Fruit fly (Drosophila melanogaster) whole organism, embryonic: ENCODE measurements around the gene Ptx1.

Source experiments
- Aef1 ChIP-seq: fragments of 200-800 bp; sonication (Bioruptor generic); IDR thresholded peaks from 3 replicates; pipeline ENCODE4 v1.3.6; 2022; ENCODE audit warnings: missing biosample characterization, missing genetic modification characterization
- Asciz ChIP-seq: fragments of 200-800 bp; sonication (Bioruptor generic); optimal IDR thresholded peaks from 2 replicates; lab custom pipeline; 2017; ENCODE audit warnings: missing biosample characterization, mild to moderate bottlenecking, missing genetic modification characterization, missing genetic modification reagents
- CG11093 ChIP-seq: fragments of 200-800 bp; sonication (Bioruptor generic); IDR thresholded peaks from 3 replicates; pipeline ENCODE4 v1.3.6; 2022; ENCODE audit warnings: missing biosample characterization, missing genetic modification characterization
- CG12104 ChIP-seq: fragments of 200-800 bp; sonication (Bioruptor generic); optimal IDR thresholded peaks from 3 replicates; lab custom pipeline; 2016; ENCODE audit warnings: missing biosample characterization, missing genetic modification characterization
- CG12219 ChIP-seq: fragments of 200-800 bp; sonication (Bioruptor generic); optimal IDR thresholded peaks from 3 replicates; lab custom pipeline; 2018; ENCODE audit warnings: missing biosample characterization, mild to moderate bottlenecking, missing genetic modification characterization
- CG12299 ChIP-seq: fragments of 200-800 bp; sonication (Bioruptor generic); optimal IDR thresholded peaks from 2 replicates; lab custom pipeline; 2018; ENCODE audit warnings: missing biosample characterization, mild to moderate bottlenecking, missing genetic modification characterization
- CG13123 ChIP-seq: fragments of 200-800 bp; sonication (Bioruptor generic); optimal IDR thresholded peaks from 2 replicates; lab custom pipeline; 2016; ENCODE audit warnings: missing biosample characterization, missing genetic modification characterization
- CG13424 ChIP-seq: fragments of 200-800 bp; sonication (Bioruptor generic); optimal IDR thresholded peaks from 2 replicates; lab custom pipeline; 2019; ENCODE audit warnings: missing biosample characterization, mild to moderate bottlenecking, missing genetic modification characterization, moderate library complexity
- CG14014 ChIP-seq: fragments of 200-800 bp; sonication (Bioruptor generic); IDR thresholded peaks from 2 replicates; pipeline ENCODE4 v1.3.6; 2022; ENCODE audit warnings: missing biosample characterization, missing genetic modification characterization
- CG16813 ChIP-seq: fragments of 200-800 bp; sonication (Bioruptor generic); IDR thresholded peaks from 3 replicates; pipeline ENCODE4 v1.3.6; 2022; ENCODE audit warnings: missing biosample characterization, missing genetic modification characterization; ENCODE audit not compliant: partially characterized antibody
- CG1832 ChIP-seq: fragments of 200-800 bp; sonication (Bioruptor generic); optimal IDR thresholded peaks from 2 replicates; lab custom pipeline; 2017; ENCODE audit warnings: missing biosample characterization, mild to moderate bottlenecking, missing genetic modification characterization, inconsistent platforms
- CG2116 ChIP-seq: fragments of 200-800 bp; sonication (Bioruptor generic); optimal IDR thresholded peaks from 3 replicates; lab custom pipeline; 2018; ENCODE audit warnings: missing biosample characterization, mild to moderate bottlenecking, missing genetic modification characterization
- CG30020 ChIP-seq: fragments of 200-800 bp; optimal IDR thresholded peaks from 2 replicates; lab custom pipeline; 2019; ENCODE audit warnings: missing biosample characterization, mild to moderate bottlenecking, missing genetic modification characterization, moderate library complexity
- CG31388 ChIP-seq: fragments of 200-800 bp; sonication (Bioruptor generic); optimal IDR thresholded peaks from 2 replicates; lab custom pipeline; 2016; ENCODE audit warnings: missing biosample characterization, missing genetic modification characterization
- CG3281 ChIP-seq: fragments of 200-800 bp; sonication (Bioruptor generic); optimal IDR thresholded peaks from 3 replicates; lab custom pipeline; 2017; ENCODE audit warnings: missing biosample characterization, mild to moderate bottlenecking, missing genetic modification characterization
- CG42726 ChIP-seq: fragments of 200-800 bp; sonication (Bioruptor generic); IDR thresholded peaks from 2 replicates; pipeline ENCODE4 v1.3.6; 2022; ENCODE audit warnings: missing biosample characterization, missing genetic modification characterization; ENCODE audit not compliant: partially characterized antibody
- CG5245 ChIP-seq: fragments of 200-800 bp; sonication (Bioruptor generic); optimal IDR thresholded peaks from 3 replicates; lab custom pipeline; 2016; ENCODE audit warnings: missing biosample characterization, missing genetic modification characterization
- CG9215 ChIP-seq: fragments of 200-800 bp; sonication (Bioruptor generic); IDR thresholded peaks from 2 replicates; pipeline ENCODE4 v1.3.6; 2022; ENCODE audit warnings: missing biosample characterization, missing genetic modification characterization
- CG9876 ChIP-seq: fragments of 200-800 bp; sonication (Bioruptor generic); optimal IDR thresholded peaks from 2 replicates; lab custom pipeline; 2016; ENCODE audit warnings: missing biosample characterization, missing genetic modification characterization
- Chrac-16 ChIP-seq: fragments of 200-800 bp; sonication (Bioruptor generic); optimal IDR thresholded peaks from 3 replicates; lab custom pipeline; 2016; ENCODE audit warnings: missing biosample characterization, missing genetic modification characterization
- CoRest ChIP-seq: fragments of 200-800 bp; sonication (Bioruptor generic); optimal IDR thresholded peaks from 3 replicates; lab custom pipeline; 2018; ENCODE audit warnings: missing biosample characterization, mild to moderate bottlenecking, missing genetic modification characterization, moderate library complexity
- D19A ChIP-seq: fragments of 200-800 bp; optimal IDR thresholded peaks from 3 replicates; lab custom pipeline; 2019; ENCODE audit warnings: missing biosample characterization, mild to moderate bottlenecking, missing genetic modification characterization, moderate library complexity
- Dip2 ChIP-seq: fragments of 200-800 bp; sonication (Bioruptor generic); IDR thresholded peaks from 2 replicates; pipeline ENCODE4 v1.3.6; 2022; ENCODE audit warnings: missing biosample characterization, missing genetic modification characterization
- Dll ChIP-seq: fragments of 200-800 bp; sonication (Bioruptor generic); IDR thresholded peaks from 4 replicates; pipeline ENCODE4 v1.3.6; 2022; ENCODE audit warnings: missing biosample characterization, missing genetic modification characterization; ENCODE audit not compliant: partially characterized antibody
- Doc2 ChIP-seq: fragments of 200-800 bp; sonication (Bioruptor generic); IDR thresholded peaks from 2 replicates; pipeline ENCODE4 v1.3.6; 2022; ENCODE audit warnings: missing biosample characterization, missing genetic modification characterization
- Hmx ChIP-seq: fragments of 200-800 bp; sonication (Bioruptor generic); optimal IDR thresholded peaks from 2 replicates; lab custom pipeline; 2016; ENCODE audit warnings: missing biosample characterization, missing genetic modification characterization
- Lim3 ChIP-seq: fragments of 200-800 bp; sonication (Bioruptor generic); IDR thresholded peaks from 2 replicates; pipeline ENCODE4 v1.3.6; 2022; ENCODE audit warnings: missing biosample characterization, missing genetic modification characterization
- Lpt ChIP-seq: fragments of >200 bp; optimal IDR thresholded peaks from 2 replicates; lab custom pipeline; 2018; ENCODE audit warnings: missing biosample characterization, missing genetic modification characterization
- NC2β ChIP-seq: fragments of 200-800 bp; sonication (Bioruptor generic); optimal IDR thresholded peaks from 2 replicates; lab custom pipeline; 2016; ENCODE audit warnings: missing biosample characterization, missing genetic modification characterization
- Nf-YC ChIP-seq: fragments of 200-800 bp; optimal IDR thresholded peaks from 3 replicates; lab custom pipeline; 2019; ENCODE audit warnings: missing biosample characterization, mild to moderate bottlenecking, missing genetic modification characterization, moderate library complexity
- Oaz ChIP-seq: fragments of 200-800 bp; sonication (Bioruptor generic); IDR thresholded peaks from 2 replicates; pipeline ENCODE4 v1.3.6; 2022; ENCODE audit warnings: missing biosample characterization, missing genetic modification characterization
- PHDP ChIP-seq: fragments of 200-800 bp; sonication (Bioruptor generic); optimal IDR thresholded peaks from 3 replicates; lab custom pipeline; 2018; ENCODE audit warnings: missing biosample characterization, mild to moderate bottlenecking, missing genetic modification characterization, moderate library complexity
- Poxn ChIP-seq: fragments of 200-800 bp; sonication (Bioruptor generic); IDR thresholded peaks from 2 replicates; pipeline ENCODE4 v1.3.6; 2022; ENCODE audit warnings: missing biosample characterization, missing genetic modification characterization
- Rfx ChIP-seq: fragments of 200-800 bp; sonication (Bioruptor generic); IDR thresholded peaks from 2 replicates; pipeline ENCODE4 v1.3.6; 2022; ENCODE audit warnings: missing biosample characterization, missing genetic modification characterization
- ab ChIP-seq: fragments of 200-800 bp; sonication (Bioruptor generic); optimal IDR thresholded peaks from 2 replicates; lab custom pipeline; 2016; ENCODE audit warnings: missing biosample characterization, missing genetic modification characterization
- ash1 ChIP-seq: fragments of 200-800 bp; sonication (Bioruptor generic); optimal IDR thresholded peaks from 2 replicates; lab custom pipeline; 2018; ENCODE audit warnings: missing biosample characterization, mild to moderate bottlenecking, missing genetic modification characterization
- cad ChIP-seq: fragments of >200 bp; optimal IDR thresholded peaks from 2 replicates; lab custom pipeline; 2017; ENCODE audit warnings: missing biosample characterization, missing genetic modification characterization
- cg ChIP-seq: fragments of 200-800 bp; sonication (Bioruptor generic); optimal IDR thresholded peaks from 3 replicates; lab custom pipeline; 2019; ENCODE audit warnings: missing biosample characterization, mild to moderate bottlenecking, missing genetic modification characterization, moderate library complexity
- fru ChIP-seq: fragments of >200 bp; optimal IDR thresholded peaks from 2 replicates; lab custom pipeline; 2017
- gem ChIP-seq: fragments of 200-800 bp; sonication (Bioruptor generic); optimal IDR thresholded peaks from 2 replicates; lab custom pipeline; 2019; ENCODE audit warnings: missing biosample characterization, mild to moderate bottlenecking, missing genetic modification characterization, moderate library complexity
- grau ChIP-seq: fragments of 200-800 bp; optimal IDR thresholded peaks from 3 replicates; lab custom pipeline; 2019; ENCODE audit warnings: missing biosample characterization, mild to moderate bottlenecking, missing genetic modification characterization, moderate library complexity
- kah ChIP-seq: fragments of 200-800 bp; sonication (Bioruptor generic); optimal IDR thresholded peaks from 2 replicates; lab custom pipeline; 2018; ENCODE audit warnings: missing biosample characterization, mild to moderate bottlenecking, missing genetic modification characterization
- knrl ChIP-seq: fragments of 200-800 bp; sonication (Bioruptor generic); IDR thresholded peaks from 3 replicates; pipeline ENCODE4 v1.3.6; 2022; ENCODE audit warnings: missing biosample characterization, missing genetic modification characterization; ENCODE audit not compliant: partially characterized antibody
- luna ChIP-seq: fragments of 200-800 bp; sonication (Bioruptor generic); optimal IDR thresholded peaks from 2 replicates; lab custom pipeline; 2016; ENCODE audit warnings: missing biosample characterization, missing genetic modification characterization
- run ChIP-seq: fragments of 200-800 bp; sonication (Bioruptor generic); optimal IDR thresholded peaks from 3 replicates; lab custom pipeline; 2018; ENCODE audit warnings: missing biosample characterization, mild to moderate bottlenecking, missing genetic modification characterization
- sc ChIP-seq, 3 experiments: fragments of >200 bp in 2 of 3; fragments of 200-800 bp in 1 of 3; sonication (Bioruptor generic) in 1 of 3; optimal IDR thresholded peaks; 2 replicates in 2 of 3; 3 replicates in 1 of 3; lab custom pipeline; 2017; ENCODE audit warnings: mild to moderate bottlenecking in 1 of 3, missing biosample characterization in 1 of 3, missing genetic modification characterization in 1 of 3, missing genetic modification reagents in 1 of 3
- sim ChIP-seq: fragments of 200-800 bp; sonication (Bioruptor generic); IDR thresholded peaks from 2 replicates; pipeline ENCODE4 v1.3.6; 2022; ENCODE audit warnings: missing biosample characterization, missing genetic modification characterization
- slbo ChIP-seq: fragments of 200-800 bp; sonication (Bioruptor generic); IDR thresholded peaks from 2 replicates; pipeline ENCODE4 v1.3.6; 2022; ENCODE audit warnings: missing biosample characterization, missing genetic modification characterization
- sob ChIP-seq: fragments of 200-800 bp; sonication (Bioruptor generic); IDR thresholded peaks from 2 replicates; pipeline ENCODE4 v1.3.6; 2022; ENCODE audit warnings: missing biosample characterization, missing genetic modification characterization
- tap ChIP-seq: fragments of 200-800 bp; optimal IDR thresholded peaks from 3 replicates; lab custom pipeline; 2019; ENCODE audit warnings: missing biosample characterization, mild to moderate bottlenecking, missing genetic modification characterization, moderate library complexity
- trem ChIP-seq: fragments of 200-800 bp; optimal IDR thresholded peaks from 3 replicates; lab custom pipeline; 2019; ENCODE audit warnings: missing biosample characterization, mild to moderate bottlenecking, missing genetic modification characterization, moderate library complexity

Ptx1 gene

dm6 chr3R:30888550-30889259, 23.8 kb upstream of the Ptx1 start, which contains the start of gene Sap-r (continued):
- TF ChIP-seq CG5245 (GFP tag; lab: Kevin White, UChicago), result no peak
- TF ChIP-seq Rfx, result no peak
- TF ChIP-seq CG42726 (GFP tag; lab: Robert Waterston, UW), result peak; percentile 89
- peak; percentile 34 for TF ChIP-seq CG12299
- no peak for TF ChIP-seq grau (tag; lab: Kevin White, UChicago)
- no peak for TF ChIP-seq CG1832
- TF ChIP-seq CG16813 (GFP tag; lab: Robert Waterston, UW), result peak; percentile 79
- TF ChIP-seq Asciz (GFP tag; lab: Kevin White, UChicago), result no peak
- TF ChIP-seq CG14014 (GFP tag; lab: Robert Waterston, UW), result no peak
- TF ChIP-seq CG9876 (GFP tag; lab: Kevin White, UChicago), result no peak
- TF ChIP-seq sim (GFP tag; lab: Robert Waterston, UW), result no peak
- no peak for TF ChIP-seq CG11093
- no peak for TF ChIP-seq Poxn (GFP tag; lab: Robert Waterston, UW)
- TF ChIP-seq Lim3, result no peak
- TF ChIP-seq Chrac-16, result no peak
- no peak for TF ChIP-seq CG30020 (tag; lab: Kevin White, UChicago)
- TF ChIP-seq ash1 (GFP tag; lab: Kevin White, UChicago), result no peak
- TF ChIP-seq CG13424 (tag; lab: Kevin White, UChicago), result peak; percentile 8
- no peak for TF ChIP-seq CG12104 (GFP tag; lab: Kevin White, UChicago)
- no peak for TF ChIP-seq kah (GFP tag; lab: Kevin White, UChicago)
- no peak for TF ChIP-seq Lpt (GFP tag; lab: Kevin White, UChicago)
- TF ChIP-seq Hmx (GFP tag; lab: Kevin White, UChicago), result no peak
- no peak for TF ChIP-seq ab (GFP tag; lab: Kevin White, UChicago)
- TF ChIP-seq tap (tag; lab: Kevin White, UChicago), result peak; percentile 11
- TF ChIP-seq NC2β, result peak; percentile 45
- no peak for TF ChIP-seq gem (tag; lab: Kevin White, UChicago)
- no peak for TF ChIP-seq PHDP (tag; lab: Kevin White, UChicago)
- TF ChIP-seq CG9215 (GFP tag; lab: Robert Waterston, UW), result no peak
- no peak for TF ChIP-seq D19A (tag; lab: Kevin White, UChicago)
- peak; percentile 89 for TF ChIP-seq knrl
- TF ChIP-seq CoRest (tag; lab: Kevin White, UChicago), result peak; percentile 43
- peak; percentile 92 for TF ChIP-seq Nf-YC
- no peak for TF ChIP-seq Dip2 (GFP tag; lab: Robert Waterston, UW)
- no peak for TF ChIP-seq CG31388 (GFP tag; lab: Kevin White, UChicago)
- TF ChIP-seq cad, result no peak
- TF ChIP-seq luna (GFP tag; lab: Kevin White, UChicago), result no peak
- no peak for TF ChIP-seq CG13123
- TF ChIP-seq Oaz, result no peak
- peak; percentile 71 for TF ChIP-seq trem
- TF ChIP-seq CG2116 (GFP tag; lab: Kevin White, UChicago), result peak; percentile 28
- TF ChIP-seq sob, result no peak
- no peak for TF ChIP-seq sc (optimal IDR thresholded peaks at IDR 0.05; lab: Kevin White, UChicago)
- TF ChIP-seq sc (GFP tag; optimal IDR thresholded peaks at IDR 0.05; lab: Kevin White, UChicago), result no peak
- TF ChIP-seq cg, result no peak
- TF ChIP-seq CG3281 (GFP tag; lab: Kevin White, UChicago), result no peak
- peak; percentile 33; the same call in 1 of the 2 replicates for TF ChIP-seq slbo (GFP tag; lab: Robert Waterston, UW)
- peak; percentile 70 for TF ChIP-seq Dll (GFP tag; lab: Robert Waterston, UW)
- peak; percentile 55 for TF ChIP-seq run (tag; lab: Kevin White, UChicago)
- TF ChIP-seq fru (lab: Kevin White, UChicago), result no peak
- no peak for TF ChIP-seq CG12219
- TF ChIP-seq Aef1 (GFP tag; lab: Robert Waterston, UW), result no peak
- TF ChIP-seq Doc2 (GFP tag; lab: Robert Waterston, UW), result no peak
